Fruit fly (Drosophila melanogaster): ENCODE data around the gene rictor.

The rictor gene

dm6 chrX:19220415-19220814 is 40.6 kb downstream of the rictor start, which contains the start of gene CG7884 (continued):
- no peak for TF ChIP-seq Eip75B (GFP tag; optimal IDR thresholded peaks at IDR 0.05)
- TF ChIP-seq CG8119 (GFP tag; IDR thresholded peaks at IDR 0.05): peak; percentile 48; the same call in 1 of the 3 replicates
- no peak for TF ChIP-seq fd59A (GFP tag; optimal IDR thresholded peaks at IDR 0.05)
- no peak for TF ChIP-seq Blimp-1 (GFP tag; optimal IDR thresholded peaks at IDR 0.05)
- no peak for TF ChIP-seq CG32006 (GFP tag; optimal IDR thresholded peaks at IDR 0.05)
- peak; percentile 21 for TF ChIP-seq Eip78C (GFP tag)
- no peak for TF ChIP-seq dac (GFP tag; optimal IDR thresholded peaks at IDR 0.05)
- peak; percentile 67 for TF ChIP-seq CG1621 (tag; optimal IDR thresholded peaks at IDR 0.05)
- TF ChIP-seq svp (GFP tag): no peak
- TF ChIP-seq OdsH (GFP tag; optimal IDR thresholded peaks at IDR 0.05): no peak
- no peak for TF ChIP-seq vri (GFP tag; optimal IDR thresholded peaks at IDR 0.05)
- TF ChIP-seq Hr4 (GFP tag; optimal IDR thresholded peaks at IDR 0.05): no peak
- no peak for TF ChIP-seq CG11902 (GFP tag; optimal IDR thresholded peaks at IDR 0.05)
- TF ChIP-seq fkh (GFP tag; optimal IDR thresholded peaks at IDR 0.05): no peak
- TF ChIP-seq fd85E (GFP tag; optimal IDR thresholded peaks at IDR 0.05): no peak
- peak; percentile 24; the same call in 1 of the 3 replicates for TF ChIP-seq eg (GFP tag; IDR thresholded peaks at IDR 0.05)
- no peak for TF ChIP-seq acj6 (GFP tag; optimal IDR thresholded peaks at IDR 0.05)

- no peak for TF ChIP-seq Gug (GFP tag; IDR thresholded peaks at IDR 0.05)
These were observed 44.4 kb downstream of the rictor start for dm6 chrX:19216671-19217070.

dm6 chrX:19215215-19215614 is 45.8 kb downstream of the rictor start, which contains the start of gene Muc18B:
Muc18B (plus strand) TSS chrX:19215515.
- no peak for TF ChIP-seq fkh (GFP tag; optimal IDR thresholded peaks at IDR 0.05)
- TF ChIP-seq CG6854 (GFP tag; optimal IDR thresholded peaks at IDR 0.05): no peak
- no peak for TF ChIP-seq Eip93F (GFP tag; optimal IDR thresholded peaks at IDR 0.05)
- TF ChIP-seq fd59A (GFP tag; optimal IDR thresholded peaks at IDR 0.05): no peak
- no peak for TF ChIP-seq cyc (GFP tag; optimal IDR thresholded peaks at IDR 0.05)
- TF ChIP-seq CG10631 (GFP tag; optimal IDR thresholded peaks at IDR 0.05): no peak
- no peak for TF ChIP-seq Ets21C (GFP tag; optimal IDR thresholded peaks at IDR 0.05)
- no peak for TF ChIP-seq CG8119 (GFP tag; IDR thresholded peaks at IDR 0.05)
- TF ChIP-seq topi (GFP tag; optimal IDR thresholded peaks at IDR 0.05): no peak

- TF ChIP-seq eg (GFP tag; IDR thresholded peaks at IDR 0.05) (no peak), CG31627 (GFP tag; optimal IDR thresholded peaks at IDR 0.05) (no peak), CG8319 (GFP tag; optimal IDR thresholded peaks at IDR 0.05) (no peak), Ets96B (tag; optimal IDR thresholded peaks at IDR 0.05) (no peak), CG8632 (GFP tag; optimal IDR thresholded peaks at IDR 0.05) (no peak), Sox102F (GFP tag; optimal IDR thresholded peaks at IDR 0.05) (no peak), Hr39 (GFP tag; optimal IDR thresholded peaks at IDR 0.05) (no peak), CG11294 (GFP tag; IDR thresholded peaks at IDR 0.05) (no peak), CG3919 (GFP tag; optimal IDR thresholded peaks at IDR 0.05) (no peak), Eip78C (GFP tag) (no peak), Gug (GFP tag; IDR thresholded peaks at IDR 0.05) (no peak), CG3032 (tag; optimal IDR thresholded peaks at IDR 0.05) (no peak), CG34406 (GFP tag; optimal IDR thresholded peaks at IDR 0.05) (no peak), fd59A (GFP tag; optimal IDR thresholded peaks at IDR 0.05) (no peak), CG6163 (GFP tag; IDR thresholded peaks at IDR 0.05) (no peak)
These were observed 48.1 kb downstream of the rictor start, which contains the start of gene Mur18B for dm6 chrX:19212954-19213353. Mur18B (plus strand) TSS chrX:19213254.

dm6 chrX:19211982-19212381 is 49.1 kb downstream of the rictor start, which contains the start of gene CG14195:
CG14195 (minus strand) TSS chrX:19212082.
- TF ChIP-seq dsx (GFP tag; optimal IDR thresholded peaks at IDR 0.05; ENCODE audit: poor library complexity, severe bottlenecking): no peak
- no peak for TF ChIP-seq Eip75B (GFP tag; optimal IDR thresholded peaks at IDR 0.05)
- no peak for TF ChIP-seq CG16779 (tag; optimal IDR thresholded peaks at IDR 0.05)
- no peak for TF ChIP-seq Sox102F (GFP tag; optimal IDR thresholded peaks at IDR 0.05)
- no peak for TF ChIP-seq Met (GFP tag; optimal IDR thresholded peaks at IDR 0.05)
- no peak for TF ChIP-seq Hr39 (GFP tag; optimal IDR thresholded peaks at IDR 0.05)
- TF ChIP-seq CG11902 (GFP tag; optimal IDR thresholded peaks at IDR 0.05): no peak
- no peak for TF ChIP-seq eg (GFP tag; IDR thresholded peaks at IDR 0.05)
- no peak for TF ChIP-seq CG31627 (GFP tag; optimal IDR thresholded peaks at IDR 0.05)
- TF ChIP-seq CG9139 (GFP tag; optimal IDR thresholded peaks at IDR 0.05): no peak
- no peak for TF ChIP-seq CG3032 (tag; optimal IDR thresholded peaks at IDR 0.05)
- TF ChIP-seq dac (GFP tag; optimal IDR thresholded peaks at IDR 0.05): no peak
- TF ChIP-seq Eip78C (GFP tag): no peak
- no peak for TF ChIP-seq Ets96B (tag; optimal IDR thresholded peaks at IDR 0.05)
- no peak for TF ChIP-seq Ets21C (GFP tag; optimal IDR thresholded peaks at IDR 0.05)
- no peak for TF ChIP-seq CG7368 (GFP tag; optimal IDR thresholded peaks at IDR 0.05)
- TF ChIP-seq CG6808 (GFP tag; optimal IDR thresholded peaks at IDR 0.05): no peak
- no peak for TF ChIP-seq CG10669 (GFP tag; optimal IDR thresholded peaks at IDR 0.05)
- no peak for TF ChIP-seq ss (GFP tag; optimal IDR thresholded peaks at IDR 0.05)
